Worm (Caenorhabditis elegans) whole organism, early embryonic: ENCODE measurements around the gene C49A9.10.
"Not testable (repeated sequence)": the region's sequence is repeated elsewhere in the genome, so short reads cannot be mapped to it uniquely, and the experiment has no call there.

ENCODE experiments used
- B0310.2 ChIP-seq: sonication (generic microtip); optimal IDR thresholded peaks from 2 replicates; lab custom pipeline; 2016; ENCODE audit warnings: mild to moderate bottlenecking, missing genetic modification characterization, missing compliant biosample characterization
- F13C5.2 ChIP-seq: sonication (generic microtip); optimal IDR thresholded peaks from 2 replicates; lab custom pipeline; 2017; ENCODE audit warnings: mild to moderate bottlenecking, missing genetic modification characterization, inconsistent platforms, missing compliant biosample characterization
- aly-1 ChIP-seq: sonication (generic microtip); optimal IDR thresholded peaks from 2 replicates; lab custom pipeline; 2016; ENCODE audit warnings: missing genetic modification characterization, missing compliant biosample characterization
- ama-1 ChIP-seq: fragments of 150-350 bp; optimal IDR thresholded peaks from 2 replicates; lab custom pipeline; 2014
- ceh-13 ChIP-seq: fragments of 200-800 bp; sonication (Bioruptor generic); optimal IDR thresholded peaks from 2 replicates; lab custom pipeline; 2018; ENCODE audit warnings: mild to moderate bottlenecking, missing genetic modification characterization, missing compliant biosample characterization
- ceh-36 ChIP-seq: sonication (generic microtip); optimal IDR thresholded peaks from 2 replicates; lab custom pipeline; 2016; ENCODE audit warnings: missing genetic modification characterization, inconsistent platforms, missing compliant biosample characterization
- ets-7 ChIP-seq: sonication (generic microtip); optimal IDR thresholded peaks from 2 replicates; lab custom pipeline; 2016; ENCODE audit warnings: missing genotype, missing genetic modification characterization, missing compliant biosample characterization
- flt-1 ChIP-seq: fragments of 200-800 bp; sonication (Bioruptor generic); IDR thresholded peaks from 2 replicates; pipeline ENCODE4 v1.3.6; 2022; ENCODE audit warnings: missing genetic modification characterization, missing compliant biosample characterization
- hmbx-1 ChIP-seq: sonication (generic microtip); optimal IDR thresholded peaks from 2 replicates; lab custom pipeline; 2016; ENCODE audit warnings: mild to moderate bottlenecking, missing genetic modification characterization, missing compliant biosample characterization
- hmg-4 ChIP-seq: fragments of 200-800 bp; sonication (Bioruptor generic); optimal IDR thresholded peaks from 2 replicates; lab custom pipeline; 2018; ENCODE audit warnings: mild to moderate bottlenecking, missing genetic modification characterization, missing compliant biosample characterization
- hnd-1 ChIP-seq: sonication (generic microtip); optimal IDR thresholded peaks from 2 replicates; lab custom pipeline; 2016; ENCODE audit warnings: missing genetic modification characterization, missing compliant biosample characterization
- pes-1 ChIP-seq: fragments of 200-800 bp; sonication (Bioruptor generic); IDR thresholded peaks from 2 replicates; pipeline ENCODE4 v1.3.6; 2022; ENCODE audit warnings: missing genetic modification reagents, missing genetic modification characterization, missing compliant biosample characterization
- scrt-1 ChIP-seq: fragments of 200-800 bp; sonication (Bioruptor generic); IDR thresholded peaks from 2 replicates; pipeline ENCODE4 v1.3.6; 2022; ENCODE audit warnings: missing genetic modification characterization, missing compliant biosample characterization
- sea-1 ChIP-seq: fragments of 200-800 bp; sonication (Bioruptor generic); conservative IDR thresholded peaks from 2 replicates; pipeline ENCODE4 v1.3.6; 2022; ENCODE audit warnings: missing genetic modification characterization, missing compliant biosample characterization
- tbx-11 ChIP-seq: fragments of 200-800 bp; sonication (Bioruptor generic); IDR thresholded peaks from 2 replicates; pipeline ENCODE4 v1.3.6; 2022; ENCODE audit warnings: missing genetic modification characterization, missing compliant biosample characterization
- tbx-37 ChIP-seq: fragments of 200-800 bp; sonication (Bioruptor generic); conservative IDR thresholded peaks from 2 replicates; pipeline ENCODE4 v1.3.6; 2022; ENCODE audit warnings: missing genetic modification reagents, missing genetic modification characterization, missing compliant biosample characterization
- tra-4 ChIP-seq: sonication (generic microtip); optimal IDR thresholded peaks from 2 replicates; lab custom pipeline; 2017; ENCODE audit warnings: missing genetic modification characterization, missing compliant biosample characterization

The C49A9.10 gene

DNA sequence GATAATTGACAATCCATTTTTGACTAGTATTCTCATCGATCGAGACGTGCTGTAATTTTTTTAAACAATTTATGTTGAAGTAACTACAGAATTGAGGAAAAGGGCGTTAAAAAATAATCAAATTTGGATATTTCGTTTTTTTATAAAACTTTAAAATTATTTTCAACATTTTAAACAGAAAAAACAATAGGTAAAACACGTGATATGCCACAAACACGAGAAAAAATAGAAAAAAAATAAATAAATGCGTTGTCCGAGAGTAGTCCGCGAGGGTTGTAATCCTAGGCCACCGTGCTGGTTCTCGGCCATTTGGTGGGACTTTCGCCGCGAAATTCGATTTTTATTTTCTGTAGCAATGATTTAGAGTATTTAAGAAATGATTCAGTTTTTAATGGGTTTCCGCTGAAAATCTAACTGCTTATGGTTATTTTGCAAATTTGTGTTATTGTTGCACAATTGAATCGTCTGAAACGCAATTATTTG is at the start of gene C49A9.10:
Gene C49A9.10 (minus strand): TSS at position 51 of the 483 bp plus-strand sequence.
- peak; percentile 10; the same call in 1 of the 2 replicates for TF ChIP-seq flt-1 (GFP tag; lab: Robert Waterston, UW)
- TF ChIP-seq sea-1, result no peak
- no peak for TF ChIP-seq tbx-11 (GFP tag; lab: Robert Waterston, UW)
- 0 out of 2 replicates have a peak, but pooled peaks have one; percentile 23 for TF ChIP-seq scrt-1
- TF ChIP-seq F13C5.2 (tag; lab: Kevin White, UChicago), result peak; percentile 35
- no peak for TF ChIP-seq aly-1
- TF ChIP-seq ceh-36 (tag; lab: Kevin White, UChicago), result no peak
- peak; percentile 74; the same call in 1 of the 2 replicates for TF ChIP-seq pes-1 (GFP tag; lab: Robert Waterston, UW)
- no peak for TF ChIP-seq hmg-4 (GFP tag; lab: Kevin White, UChicago)
- peak; percentile 90 for TF ChIP-seq tbx-37 (GFP tag; lab: Robert Waterston, UW)

DNA sequence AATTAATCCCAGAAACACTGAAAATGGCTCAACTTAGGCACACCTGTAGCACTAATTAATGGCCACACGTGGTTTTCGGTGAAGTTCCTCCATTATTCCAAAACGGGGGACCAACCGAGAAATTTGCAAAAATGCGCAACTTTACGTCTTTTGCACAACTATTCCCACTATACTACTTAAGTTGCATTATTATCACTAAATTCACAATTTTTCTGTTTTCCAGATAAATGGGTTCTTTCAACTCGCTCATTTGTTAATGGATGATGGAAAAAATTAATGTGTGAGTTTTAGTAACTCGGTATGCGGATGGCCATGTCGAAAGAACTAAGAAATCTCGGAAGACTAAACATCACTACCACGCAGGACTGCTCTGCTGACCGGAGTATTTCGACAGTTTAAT is 48.5 kb upstream of the C49A9.10 start, which contains the start of gene T13A10.64:
Gene T13A10.64 (plus strand): TSS at position 301 of the 400 bp plus-strand sequence.
- TF ChIP-seq F13C5.2 (tag; lab: Kevin White, UChicago) (no peak), tbx-11 (GFP tag; lab: Robert Waterston, UW) (no peak), scrt-1 (no peak)

DNA sequence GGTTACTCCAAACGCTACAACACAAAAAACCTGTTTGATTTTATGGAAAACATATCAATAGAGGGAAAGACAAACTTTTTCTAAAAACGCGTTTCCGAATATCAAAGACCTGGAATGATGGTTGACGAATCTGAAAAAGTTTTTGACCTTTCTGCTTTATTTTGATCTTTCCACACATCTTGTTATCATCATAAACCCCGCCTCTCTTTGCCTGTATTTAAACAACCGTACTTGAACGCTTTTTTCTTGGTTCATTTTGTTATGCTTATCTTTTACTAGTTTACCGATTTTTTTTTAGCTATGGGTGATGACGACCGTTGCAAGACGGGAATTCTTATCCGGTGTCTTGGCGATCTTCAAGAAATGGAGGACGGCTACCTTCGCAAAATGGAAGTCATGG is 46.9 kb upstream of the C49A9.10 start, which contains the start of gene T13A10.2:
Gene T13A10.2 (plus strand): TSS at position 301 of the 400 bp plus-strand sequence.
- not testable (repeated sequence) for TF ChIP-seq ets-7 (tag; lab: Kevin White, UChicago); hmg-4 (GFP tag; lab: Kevin White, UChicago); sea-1

DNA sequence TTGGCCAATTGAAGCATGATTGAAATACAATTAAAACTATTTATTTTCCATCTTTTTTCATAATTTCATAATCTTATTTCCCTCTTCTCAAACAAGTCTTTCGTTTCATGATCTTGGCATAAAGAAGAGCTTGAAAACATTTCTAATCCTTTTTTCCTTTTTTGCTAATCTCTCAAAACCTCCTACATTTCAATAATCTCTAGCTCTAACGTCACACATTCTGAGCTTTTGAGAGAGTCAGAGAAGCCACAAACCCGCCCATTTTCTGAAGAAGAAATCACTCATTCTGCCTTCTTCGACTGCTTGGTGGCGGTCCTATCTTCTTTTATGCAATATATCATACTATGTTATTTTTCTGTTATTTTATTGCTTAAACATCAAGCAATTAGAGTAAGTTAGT is 43.4 kb upstream of the C49A9.10 start, which contains the start of gene F58F9.1:
Gene F58F9.1 (plus strand): TSS at position 251 of the 400 bp plus-strand sequence.
- TF ChIP-seq tra-4 (no peak), flt-1 (GFP tag; lab: Robert Waterston, UW) (no peak), pes-1 (GFP tag; lab: Robert Waterston, UW) (no peak), scrt-1 (no peak), hmbx-1 (no peak), ama-1 (lab: Kevin White, UChicago) (no peak), tbx-37 (GFP tag; lab: Robert Waterston, UW) (no peak)

DNA sequence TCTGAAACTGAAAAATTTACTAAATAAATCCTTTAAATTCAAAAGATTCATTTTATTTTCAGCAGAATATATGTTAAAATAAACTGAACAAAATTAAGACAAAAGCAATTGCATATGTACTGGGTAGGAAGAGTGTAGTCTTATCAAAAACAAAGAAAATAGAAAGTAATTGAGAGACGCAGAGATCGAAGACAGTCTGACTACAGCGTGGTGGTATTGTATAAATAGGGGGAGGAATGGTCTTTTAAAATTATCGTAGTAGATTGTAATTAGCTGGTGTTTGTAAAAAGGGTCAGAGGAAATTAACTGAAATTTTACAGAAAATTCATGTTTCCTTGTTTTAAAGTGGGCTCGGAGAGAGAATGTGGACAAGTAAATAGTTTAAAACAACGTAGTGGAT is 42.3 kb upstream of the C49A9.10 start, which contains the start of gene acox-3:
Gene acox-3 (minus strand): TSS at position 7 of the 400 bp plus-strand sequence.
- TF ChIP-seq ceh-13 (GFP tag; lab: Kevin White, UChicago), result no peak
- TF ChIP-seq hnd-1 (tag; lab: Kevin White, UChicago), result no peak
- TF ChIP-seq aly-1, result no peak
- no peak for TF ChIP-seq F13C5.2 (tag; lab: Kevin White, UChicago)
- TF ChIP-seq scrt-1, result no peak
- no peak for TF ChIP-seq pes-1 (GFP tag; lab: Robert Waterston, UW)
- no peak for TF ChIP-seq tbx-37 (GFP tag; lab: Robert Waterston, UW)
- TF ChIP-seq ceh-36 (tag; lab: Kevin White, UChicago), result no peak
- no peak for TF ChIP-seq hmg-4 (GFP tag; lab: Kevin White, UChicago)
- no peak for TF ChIP-seq tbx-11 (GFP tag; lab: Robert Waterston, UW)
- TF ChIP-seq ama-1 (lab: Kevin White, UChicago), result no peak
- TF ChIP-seq hmbx-1, result no peak
- TF ChIP-seq tra-4, result no peak

DNA sequence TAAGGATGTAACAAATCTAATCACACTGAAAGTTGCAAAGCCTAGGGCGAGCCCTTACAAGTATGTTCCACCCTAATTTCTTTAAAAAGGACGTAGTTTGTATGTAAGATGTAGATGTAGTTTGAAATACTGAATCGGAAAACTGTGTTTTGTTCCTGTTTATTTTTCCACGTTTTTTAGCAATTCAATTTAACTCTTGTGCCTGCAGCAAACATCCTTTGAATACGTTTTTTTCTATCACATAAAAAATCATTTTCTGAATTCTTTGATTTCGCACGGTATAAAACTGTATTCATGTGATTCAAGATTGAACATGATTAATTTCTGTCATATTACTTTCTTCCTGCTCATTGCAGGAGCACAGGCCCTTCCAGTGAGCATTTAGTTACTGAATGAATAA is 33.8 kb upstream of the C49A9.10 start, which contains the start of gene F58F9.9:
Gene F58F9.9 (plus strand): TSS at position 301 of the 400 bp plus-strand sequence.
- TF ChIP-seq pes-1 (GFP tag; lab: Robert Waterston, UW) (no peak), B0310.2 (no peak), ets-7 (tag; lab: Kevin White, UChicago) (no peak), F13C5.2 (tag; lab: Kevin White, UChicago) (no peak), flt-1 (GFP tag; lab: Robert Waterston, UW) (no peak), ceh-13 (GFP tag; lab: Kevin White, UChicago) (no peak), ama-1 (lab: Kevin White, UChicago) (no peak), hmg-4 (GFP tag; lab: Kevin White, UChicago) (no peak)

DNA sequence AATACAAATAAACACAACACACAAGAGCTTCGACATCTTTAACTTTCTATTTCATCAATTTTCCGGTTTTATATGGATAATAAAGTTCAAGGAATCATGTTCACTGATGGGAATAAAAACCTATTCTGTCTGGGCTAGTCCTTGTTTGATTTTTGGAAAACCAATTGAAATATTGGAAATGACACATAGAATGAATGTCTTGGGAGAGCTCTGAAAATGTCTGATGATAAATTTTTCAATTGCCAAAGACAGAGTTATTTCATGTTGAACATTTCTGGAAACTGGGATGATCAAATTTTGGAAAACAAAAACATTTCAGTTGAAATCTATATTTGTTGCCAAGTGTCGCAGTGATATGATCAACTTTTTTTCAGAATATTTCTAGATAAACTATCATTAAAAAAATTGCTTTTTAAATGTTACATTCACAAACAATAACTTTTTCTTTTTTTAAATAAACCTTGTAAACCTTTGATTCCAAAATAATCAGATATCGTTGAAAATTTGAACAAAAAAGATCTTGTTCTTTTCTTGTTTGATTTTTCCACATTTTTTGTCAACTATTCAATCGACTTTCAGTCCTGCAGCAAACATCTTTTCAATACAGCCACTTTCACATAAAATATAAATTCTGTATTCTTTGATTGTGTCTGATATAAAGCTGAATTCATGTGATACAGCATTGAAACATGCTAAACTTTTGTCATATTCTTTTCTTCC is 31.5 kb upstream of the C49A9.10 start, which contains the start of the genes F58F9.6 and F58F9.8:
Gene F58F9.6 (minus strand): TSS at position 101 of the 720 bp plus-strand sequence.
Gene F58F9.8 (plus strand): TSS at position 670 of the 720 bp plus-strand sequence.
- TF ChIP-seq hmbx-1 (no peak), scrt-1 (no peak), ceh-13 (GFP tag; lab: Kevin White, UChicago) (no peak), flt-1 (GFP tag; lab: Robert Waterston, UW) (no peak), ceh-36 (tag; lab: Kevin White, UChicago) (no peak), ama-1 (lab: Kevin White, UChicago) (no peak), F13C5.2 (tag; lab: Kevin White, UChicago) (no peak), tra-4 (no peak), tbx-37 (GFP tag; lab: Robert Waterston, UW) (no peak), tbx-11 (GFP tag; lab: Robert Waterston, UW) (no peak), ets-7 (tag; lab: Kevin White, UChicago) (no peak), pes-1 (GFP tag; lab: Robert Waterston, UW) (no peak), B0310.2 (no peak), aly-1 (no peak), hnd-1 (tag; lab: Kevin White, UChicago) (no peak), sea-1 (no peak), hmg-4 (GFP tag; lab: Kevin White, UChicago) (no peak)
